Fruit fly (Drosophila melanogaster): ENCODE data around the gene POLDIP2.

DNA sequence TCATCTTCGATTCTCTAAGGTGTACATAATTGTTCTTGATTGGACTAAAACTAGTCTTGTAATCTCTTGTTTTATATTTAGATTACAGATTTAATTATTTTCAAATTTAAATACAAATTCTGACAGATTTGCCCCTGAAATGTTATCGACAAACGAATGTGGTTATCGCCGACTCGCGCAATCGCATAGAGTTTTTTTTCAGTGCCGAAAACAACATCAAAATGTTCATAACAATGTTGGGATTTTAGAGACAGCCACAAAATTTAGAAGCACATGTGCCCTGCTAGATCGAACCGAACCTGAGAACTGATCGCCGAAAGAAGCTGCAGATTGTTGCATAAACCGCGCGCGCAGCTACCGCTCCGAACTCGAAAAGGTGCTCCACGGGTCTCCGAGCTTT lies at the start of gene POLDIP2:
- TF ChIP-seq lola (GFP tag; optimal IDR thresholded peaks at IDR 0.05) (no peak), dmrt93B (GFP tag; optimal IDR thresholded peaks at IDR 0.05) (no peak), psq (GFP tag; optimal IDR thresholded peaks at IDR 0.05) (no peak), Dfd (GFP tag; optimal IDR thresholded peaks at IDR 0.05) (no peak), fru (GFP tag; optimal IDR thresholded peaks at IDR 0.05) (no peak), rgr (GFP tag; optimal IDR thresholded peaks at IDR 0.05) (peak; percentile 8), woc (GFP tag; optimal IDR thresholded peaks at IDR 0.05) (no peak), Abd-B (GFP tag; optimal IDR thresholded peaks at IDR 0.05) (no peak), dl (GFP tag; optimal IDR thresholded peaks at IDR 0.05; ENCODE audit: insufficient read depth in 1 of 2, partially characterized antibody in 2 of 2) (no peak), N (GFP tag; optimal IDR thresholded peaks at IDR 0.05) (no peak), Myc (optimal IDR thresholded peaks at IDR 0.05) (no peak), ey (GFP tag; optimal IDR thresholded peaks at IDR 0.05) (no peak), h (GFP tag; optimal IDR thresholded peaks at IDR 0.05) (no peak), Hr78 (GFP tag; optimal IDR thresholded peaks at IDR 0.05) (no peak)
